Fruit fly (Drosophila melanogaster) whole organism, embryonic: ENCODE measurements around the gene Tim17a2.

Experiments
- Atf-2 ChIP-seq: fragments of 200-800 bp; sonication (Bioruptor generic); optimal IDR thresholded peaks from 2 replicates; lab custom pipeline; 2016; ENCODE audit warnings: missing biosample characterization, missing genetic modification characterization
- CG10274 ChIP-seq: fragments of 200-800 bp; sonication (Bioruptor generic); optimal IDR thresholded peaks from 3 replicates; lab custom pipeline; 2017; ENCODE audit warnings: missing biosample characterization, mild to moderate bottlenecking, missing genetic modification characterization
- CG10431 ChIP-seq: fragments of 200-800 bp; sonication (Bioruptor generic); optimal IDR thresholded peaks from 3 replicates; lab custom pipeline; 2018; ENCODE audit warnings: missing biosample characterization, mild to moderate bottlenecking, missing genetic modification characterization
- CG10543 ChIP-seq: fragments of 200-800 bp; sonication (Bioruptor generic); optimal IDR thresholded peaks from 3 replicates; lab custom pipeline; 2017; ENCODE audit warnings: missing biosample characterization, mild to moderate bottlenecking, missing genetic modification characterization, moderate library complexity
- CG10565 ChIP-seq: fragments of 200-800 bp; sonication (Bioruptor generic); optimal IDR thresholded peaks from 3 replicates; lab custom pipeline; 2016; ENCODE audit warnings: missing biosample characterization, mild to moderate bottlenecking, missing genetic modification characterization
- CG11398 ChIP-seq: fragments of 200-800 bp; sonication (Bioruptor generic); optimal IDR thresholded peaks from 2 replicates; lab custom pipeline; 2016; ENCODE audit warnings: missing biosample characterization, missing genetic modification characterization
- CG12391 ChIP-seq: fragments of 200-800 bp; sonication (Bioruptor generic); optimal IDR thresholded peaks from 3 replicates; lab custom pipeline; 2018; ENCODE audit warnings: missing biosample characterization, mild to moderate bottlenecking, missing genetic modification characterization, moderate library complexity
- CG12659 ChIP-seq: fragments of 200-800 bp; sonication (Bioruptor generic); optimal IDR thresholded peaks from 3 replicates; lab custom pipeline; 2017; ENCODE audit warnings: mild to moderate bottlenecking, missing biosample characterization, missing genetic modification reagents, missing genetic modification characterization
- CG13775 ChIP-seq: fragments of 200-800 bp; sonication (Bioruptor generic); optimal IDR thresholded peaks from 3 replicates; lab custom pipeline; 2017; ENCODE audit warnings: missing biosample characterization, mild to moderate bottlenecking, missing genetic modification characterization
- CG14441 ChIP-seq: fragments of 200-800 bp; sonication (Bioruptor generic); IDR thresholded peaks from 2 replicates; pipeline ENCODE4 v1.3.6; 2022; ENCODE audit warnings: missing biosample characterization, missing genetic modification characterization
- CG14710 ChIP-seq: fragments of 200-800 bp; sonication (Bioruptor generic); optimal IDR thresholded peaks from 3 replicates; lab custom pipeline; 2019; ENCODE audit warnings: missing biosample characterization, mild to moderate bottlenecking, missing genetic modification characterization, moderate library complexity
- CG16815 ChIP-seq: fragments of 200-800 bp; sonication (Bioruptor generic); optimal IDR thresholded peaks from 3 replicates; lab custom pipeline; 2017; ENCODE audit warnings: missing biosample characterization, mild to moderate bottlenecking, missing genetic modification characterization
- CG17361 ChIP-seq: fragments of 200-800 bp; sonication (Bioruptor generic); IDR thresholded peaks from 3 replicates; pipeline ENCODE4 v1.3.6; 2022; ENCODE audit warnings: missing biosample characterization, missing genetic modification characterization
- CG17385 ChIP-seq: fragments of 200-800 bp; sonication (Bioruptor generic); optimal IDR thresholded peaks from 3 replicates; lab custom pipeline; 2018; ENCODE audit warnings: missing biosample characterization, mild to moderate bottlenecking, missing genetic modification characterization
- CG17912 ChIP-seq: fragments of 200-800 bp; sonication (Bioruptor generic); optimal IDR thresholded peaks from 2 replicates; lab custom pipeline; 2018; ENCODE audit warnings: missing biosample characterization, mild to moderate bottlenecking, missing genetic modification characterization
- CG18262 ChIP-seq: fragments of 200-800 bp; optimal IDR thresholded peaks from 3 replicates; lab custom pipeline; 2019; ENCODE audit warnings: missing biosample characterization, mild to moderate bottlenecking, missing genetic modification characterization, moderate library complexity
- CG18599 ChIP-seq: fragments of 200-800 bp; sonication (Bioruptor generic); optimal IDR thresholded peaks from 3 replicates; lab custom pipeline; 2017; ENCODE audit warnings: missing biosample characterization, missing genetic modification characterization, mild to moderate bottlenecking, moderate library complexity, missing genetic modification reagents
- CG2889 ChIP-seq: fragments of 200-800 bp; sonication (Bioruptor generic); IDR thresholded peaks from 3 replicates; pipeline ENCODE4 v1.3.6; 2022; ENCODE audit warnings: missing biosample characterization, missing genetic modification characterization
- CG30431 ChIP-seq: fragments of 200-800 bp; sonication (Bioruptor generic); optimal IDR thresholded peaks from 2 replicates; lab custom pipeline; 2017; ENCODE audit warnings: missing biosample characterization, missing genetic modification characterization
- CG31441 ChIP-seq: fragments of 200-800 bp; sonication (Bioruptor generic); IDR thresholded peaks from 2 replicates; pipeline ENCODE4 v1.3.6; 2022; ENCODE audit warnings: missing biosample characterization, missing genetic modification characterization
- CG3847 ChIP-seq: fragments of 200-800 bp; sonication (Bioruptor generic); IDR thresholded peaks from 2 replicates; pipeline ENCODE4 v1.3.6; 2022; ENCODE audit warnings: missing biosample characterization, missing genetic modification characterization
- CG3995 ChIP-seq: fragments of 200-800 bp; sonication (Bioruptor generic); optimal IDR thresholded peaks from 3 replicates; lab custom pipeline; 2016; ENCODE audit warnings: missing biosample characterization, missing genetic modification characterization
- CG6765 ChIP-seq: fragments of 200-800 bp; sonication (Bioruptor generic); optimal IDR thresholded peaks from 3 replicates; lab custom pipeline; 2017; ENCODE audit warnings: missing biosample characterization, mild to moderate bottlenecking, missing genetic modification characterization
- CG6854 ChIP-seq: fragments of 200-800 bp; sonication (Bioruptor generic); optimal IDR thresholded peaks from 3 replicates; lab custom pipeline; 2017; ENCODE audit warnings: missing biosample characterization, mild to moderate bottlenecking, missing genetic modification characterization
- CG8281 ChIP-seq: fragments of 200-800 bp; sonication (Bioruptor generic); optimal IDR thresholded peaks from 2 replicates; lab custom pipeline; 2018; ENCODE audit warnings: missing biosample characterization, mild to moderate bottlenecking, missing genetic modification characterization, moderate library complexity
- CG9437 ChIP-seq: fragments of 200-800 bp; sonication (Bioruptor generic); optimal IDR thresholded peaks from 2 replicates; lab custom pipeline; 2018; ENCODE audit warnings: missing biosample characterization, mild to moderate bottlenecking, missing genetic modification characterization
- CkIIα-i1 ChIP-seq: fragments of 200-800 bp; sonication (Bioruptor generic); IDR thresholded peaks from 2 replicates; pipeline ENCODE4 v1.3.6; 2022; ENCODE audit warnings: missing biosample characterization, missing genetic modification characterization
- Fer3 ChIP-seq: fragments of 200-800 bp; sonication (Bioruptor generic); optimal IDR thresholded peaks from 2 replicates; lab custom pipeline; 2018; ENCODE audit warnings: missing biosample characterization, mild to moderate bottlenecking, missing genetic modification characterization, moderate library complexity
- Hand ChIP-seq: fragments of 200-800 bp; sonication (Bioruptor generic); optimal IDR thresholded peaks from 2 replicates; lab custom pipeline; 2017; ENCODE audit warnings: mild to moderate bottlenecking, missing biosample characterization, missing genetic modification reagents, missing genetic modification characterization
- Lim3 ChIP-seq: fragments of 200-800 bp; sonication (Bioruptor generic); IDR thresholded peaks from 2 replicates; pipeline ENCODE4 v1.3.6; 2022; ENCODE audit warnings: missing biosample characterization, missing genetic modification characterization
- Nf-YB ChIP-seq: fragments of 200-800 bp; sonication (Bioruptor generic); optimal IDR thresholded peaks from 3 replicates; lab custom pipeline; 2019; ENCODE audit warnings: missing biosample characterization, mild to moderate bottlenecking, missing genetic modification characterization, moderate library complexity
- Scr ChIP-seq: fragments of 200-800 bp; sonication (Bioruptor generic); IDR thresholded peaks from 2 replicates; pipeline ENCODE4 v1.3.6; 2022; ENCODE audit warnings: missing biosample characterization, missing genetic modification characterization; ENCODE audit not compliant: partially characterized antibody
- Six4 ChIP-seq: fragments of 200-800 bp; sonication (Bioruptor generic); optimal IDR thresholded peaks from 2 replicates; lab custom pipeline; 2016; ENCODE audit warnings: missing biosample characterization, missing genetic modification characterization
- YL-1 ChIP-seq: fragments of 200-800 bp; sonication (Bioruptor generic); optimal IDR thresholded peaks from 3 replicates; lab custom pipeline; 2017; ENCODE audit warnings: missing biosample characterization, mild to moderate bottlenecking, missing genetic modification characterization
- ara ChIP-seq: fragments of 200-800 bp; sonication (Bioruptor generic); IDR thresholded peaks from 2 replicates; pipeline ENCODE4 v1.3.6; 2022; ENCODE audit warnings: missing biosample characterization, missing genetic modification characterization
- bab2 ChIP-seq: fragments of 200-800 bp; sonication (Bioruptor generic); optimal IDR thresholded peaks from 2 replicates; lab custom pipeline; 2016; ENCODE audit warnings: missing biosample characterization, missing genetic modification characterization
- br ChIP-seq: fragments of >200 bp; optimal IDR thresholded peaks from 2 replicates; lab custom pipeline; 2017
- cas ChIP-seq: fragments of 200-800 bp; sonication (Bioruptor generic); IDR thresholded peaks from 2 replicates; pipeline ENCODE4 v1.3.6; 2022; ENCODE audit warnings: missing biosample characterization, missing genetic modification characterization
- cg ChIP-seq: fragments of 200-800 bp; sonication (Bioruptor generic); optimal IDR thresholded peaks from 3 replicates; lab custom pipeline; 2019; ENCODE audit warnings: missing biosample characterization, mild to moderate bottlenecking, missing genetic modification characterization, moderate library complexity
- chn ChIP-seq: fragments of 200-800 bp; sonication (Bioruptor generic); optimal IDR thresholded peaks from 2 replicates; lab custom pipeline; 2016; ENCODE audit warnings: missing biosample characterization, missing genetic modification characterization
- da ChIP-seq: fragments of 200-800 bp; sonication (Bioruptor generic); optimal IDR thresholded peaks from 2 replicates; lab custom pipeline; 2016; ENCODE audit warnings: missing biosample characterization, missing genetic modification characterization
- eyg ChIP-seq: fragments of 200-800 bp; sonication (Bioruptor generic); optimal IDR thresholded peaks from 3 replicates; lab custom pipeline; 2016; ENCODE audit warnings: missing biosample characterization, missing genetic modification characterization
- fd64A ChIP-seq: fragments of 200-800 bp; sonication (Bioruptor generic); optimal IDR thresholded peaks from 3 replicates; lab custom pipeline; 2018; ENCODE audit warnings: missing biosample characterization, mild to moderate bottlenecking, missing genetic modification characterization
- ftz-f1 ChIP-seq: fragments of 200-800 bp; sonication (Bioruptor generic); optimal IDR thresholded peaks from 2 replicates; lab custom pipeline; 2016; ENCODE audit warnings: missing biosample characterization, missing genetic modification characterization
- pan ChIP-seq, 4 experiments: fragments of >200 bp in 3 of 4; fragments of 200-800 bp in 1 of 4; sonication (Bioruptor generic) in 1 of 4; optimal IDR thresholded peaks in 3 of 4; IDR thresholded peaks in 1 of 4; 2 replicates each; pipeline versions ENCODE4 v1.3.6 to Lab custom; 2017 to 2022; ENCODE audit warnings: missing biosample characterization in 2 of 4, missing genetic modification characterization in 2 of 4, mixed read lengths in 1 of 4
- pita ChIP-seq: fragments of 200-800 bp; sonication (Bioruptor generic); optimal IDR thresholded peaks from 2 replicates; lab custom pipeline; 2017; ENCODE audit warnings: missing biosample characterization, mild to moderate bottlenecking, missing genetic modification characterization
- pros ChIP-seq: fragments of 200-800 bp; sonication (Bioruptor generic); optimal IDR thresholded peaks from 3 replicates; lab custom pipeline; 2019; ENCODE audit warnings: missing biosample characterization, mild to moderate bottlenecking, missing genetic modification characterization, moderate library complexity
- ro ChIP-seq: fragments of 200-800 bp; sonication (Bioruptor generic); IDR thresholded peaks from 2 replicates; pipeline ENCODE4 v1.3.6; 2022; ENCODE audit warnings: missing biosample characterization, missing genetic modification characterization
- slbo ChIP-seq: fragments of 200-800 bp; sonication (Bioruptor generic); IDR thresholded peaks from 2 replicates; pipeline ENCODE4 v1.3.6; 2022; ENCODE audit warnings: missing biosample characterization, missing genetic modification characterization
- sr ChIP-seq: fragments of 200-800 bp; sonication (Bioruptor generic); IDR thresholded peaks from 3 replicates; pipeline ENCODE4 v1.3.6; 2022; ENCODE audit warnings: missing biosample characterization, missing genetic modification characterization

Gene Tim17a2

dm6 chr3R:5256462-5257146 is 5.9 kb downstream of the Tim17a2 start, which contains the start of the genes Enoph and Hph (continued):
- TF ChIP-seq CkIIα-i1 (GFP tag; lab: Robert Waterston, UW) (no peak), CG6765 (GFP tag; lab: Kevin White, UChicago) (no peak), CG8281 (tag; lab: Kevin White, UChicago) (no peak), CG14441 (GFP tag; lab: Robert Waterston, UW) (peak; percentile 54), ftz-f1 (GFP tag; lab: Kevin White, UChicago) (no peak), CG10274 (GFP tag; lab: Kevin White, UChicago) (peak; percentile 46), pita (GFP tag; lab: Kevin White, UChicago) (no peak), da (GFP tag; lab: Kevin White, UChicago) (no peak), CG3995 (GFP tag; lab: Kevin White, UChicago) (peak; percentile 35), CG17361 (GFP tag; lab: Robert Waterston, UW) (peak; percentile 86), CG10431 (GFP tag; lab: Kevin White, UChicago) (no peak), slbo (GFP tag; lab: Robert Waterston, UW) (peak; percentile 52; the same call in 1 of the 2 replicates), CG6854 (peak; percentile 15), sr (GFP tag; lab: Robert Waterston, UW) (no peak), CG31441 (peak; percentile 52; the same call in 1 of the 2 replicates), CG13775 (GFP tag; lab: Kevin White, UChicago) (peak; percentile 73), CG18262 (tag; lab: Kevin White, UChicago) (peak; percentile 67), CG10543 (GFP tag; lab: Kevin White, UChicago) (peak; percentile 75), CG10565 (GFP tag; lab: Kevin White, UChicago) (no peak), Atf-2 (GFP tag; lab: Kevin White, UChicago) (peak; percentile 1), Lim3 (GFP tag; lab: Robert Waterston, UW) (no peak), Six4 (GFP tag; lab: Kevin White, UChicago) (peak; percentile 46), fd64A (GFP tag; lab: Kevin White, UChicago) (no peak), CG30431 (GFP tag; lab: Kevin White, UChicago) (peak; percentile 28), Hand (GFP tag; lab: Kevin White, UChicago) (no peak), CG11398 (no peak), br (no peak), pan (optimal IDR thresholded peaks at IDR 0.05; lab: Kevin White, UChicago) (no peak), pan (GFP tag; optimal IDR thresholded peaks at IDR 0.05 in 1 of 2, IDR thresholded peaks at IDR 0.05 in 1 of 2) (peak in 1 of 2 experiments; percentile 42), Fer3 (tag; lab: Kevin White, UChicago) (peak; percentile 41), CG12659 (GFP tag; lab: Kevin White, UChicago) (peak; percentile 85), cg (no peak), CG17912 (GFP tag; lab: Kevin White, UChicago) (no peak), pros (GFP tag; lab: Kevin White, UChicago) (no peak), ro (no peak), ara (no peak), CG17385 (GFP tag; lab: Kevin White, UChicago) (peak; percentile 46), CG2889 (GFP tag; lab: Robert Waterston, UW) (no peak), chn (peak; percentile 11), bab2 (GFP tag; lab: Kevin White, UChicago) (peak; percentile 35), CG12391 (tag; lab: Kevin White, UChicago) (peak; percentile 64), CG9437 (GFP tag; lab: Kevin White, UChicago) (peak; percentile 61), Nf-YB (GFP tag; lab: Kevin White, UChicago) (no peak), Scr (GFP tag; lab: Robert Waterston, UW) (peak; percentile 84), CG14710 (tag; lab: Kevin White, UChicago) (peak; percentile 72), eyg (GFP tag; lab: Kevin White, UChicago) (no peak), CG16815 (GFP tag; lab: Kevin White, UChicago) (peak; percentile 22), YL-1 (GFP tag; lab: Kevin White, UChicago) (peak; percentile 15), CG3847 (peak; percentile 57), cas (GFP tag; lab: Robert Waterston, UW) (no peak), CG18599 (GFP tag; lab: Kevin White, UChicago) (peak; percentile 72)
